Worm (Caenorhabditis elegans): ENCODE data around the gene F54D10.5.
A peak's percentile ranks its signal among the peaks of the same experiment; 100 is the strongest.

The F54D10.5 gene

ce11 chrII:3808104-3808503 is at the start of gene F54D10.5:
Gene F54D10.5 (minus strand): TSS chrII:3808177.
- TF ChIP-seq isw-1 (GFP tag; IDR thresholded peaks at IDR 0.05): peak; percentile 75
- no peak for TF ChIP-seq unc-30 (tag; optimal IDR thresholded peaks at IDR 0.05)
- TF ChIP-seq ztf-11 (tag; optimal IDR thresholded peaks at IDR 0.05): peak in 1 of 2 experiments; percentile 13
- TF ChIP-seq nhr-76 (tag; optimal IDR thresholded peaks at IDR 0.05): no peak
- no peak for TF ChIP-seq blmp-1 (tag; optimal IDR thresholded peaks at IDR 0.05)
- peak; percentile 93 for TF ChIP-seq rnt-1 (tag; optimal IDR thresholded peaks at IDR 0.05)
- TF ChIP-seq ces-1 (GFP tag; optimal IDR thresholded peaks at IDR 0.05): no peak
- TF ChIP-seq lin-13 (GFP tag; optimal IDR thresholded peaks at IDR 0.05): peak; percentile 55
- TF ChIP-seq pqm-1 (tag; optimal IDR thresholded peaks at IDR 0.05): no peak
- TF ChIP-seq efl-1 (optimal IDR thresholded peaks at IDR 0.05): peak; percentile 81 to 95
- peak; percentile 91 to 99 for TF ChIP-seq efl-1 (GFP tag; optimal IDR thresholded peaks at IDR 0.05 in 1 of 2)
- no peak for TF ChIP-seq zag-1 (tag; optimal IDR thresholded peaks at IDR 0.05)
- peak in 1 of 6 experiments; percentile 74 for TF ChIP-seq elt-3 (tag; optimal IDR thresholded peaks at IDR 0.05)
- peak; percentile 41; the same call in 1 of the 2 replicates for TF ChIP-seq mab-9 (GFP tag; IDR thresholded peaks at IDR 0.05)
- TF ChIP-seq swsn-7 (tag; optimal IDR thresholded peaks at IDR 0.05): peak; percentile 82
- TF ChIP-seq fos-1 (tag; optimal IDR thresholded peaks at IDR 0.05): peak; percentile 47
- TF ChIP-seq lin-39 (tag; optimal IDR thresholded peaks at IDR 0.05): peak; percentile 69
- no peak for TF ChIP-seq ama-1 (optimal IDR thresholded peaks at IDR 0.05)
- peak; percentile 54 for TF ChIP-seq C04F5.9 (tag; optimal IDR thresholded peaks at IDR 0.05)
- TF ChIP-seq alr-1 (tag; optimal IDR thresholded peaks at IDR 0.05; ENCODE audit: borderline replicate concordance): no peak
- peak; percentile 82 for TF ChIP-seq nhr-19 (GFP tag; conservative IDR thresholded peaks at IDR 0.05)
- no peak for TF ChIP-seq aly-2 (tag; optimal IDR thresholded peaks at IDR 0.05)
- TF ChIP-seq zip-4 (GFP tag; optimal IDR thresholded peaks at IDR 0.05): peak; percentile 13
- no peak for TF ChIP-seq hpl-2 (GFP tag; optimal IDR thresholded peaks at IDR 0.05)
- TF ChIP-seq jun-1 (tag; optimal IDR thresholded peaks at IDR 0.05): peak; percentile 37
- peak; percentile 82 for TF ChIP-seq snu-23 (GFP tag; optimal IDR thresholded peaks at IDR 0.05)
- TF ChIP-seq skn-1 (tag; optimal IDR thresholded peaks at IDR 0.05): peak; percentile 88
- no peak for TF ChIP-seq fkh-10 (GFP tag; optimal IDR thresholded peaks at IDR 0.05)
- TF ChIP-seq irx-1 (tag; optimal IDR thresholded peaks at IDR 0.05): no peak
- no peak for TF ChIP-seq pax-3 (tag; optimal IDR thresholded peaks at IDR 0.05)
- TF ChIP-seq efl-3 (GFP tag; optimal IDR thresholded peaks at IDR 0.05): no peak
- no peak for TF ChIP-seq sox-4 (tag; optimal IDR thresholded peaks at IDR 0.05)
- TF ChIP-seq hlh-17 (GFP tag; optimal IDR thresholded peaks at IDR 0.05; ENCODE audit: borderline replicate concordance): no peak
- TF ChIP-seq ztf-4 (tag; optimal IDR thresholded peaks at IDR 0.05): no peak
- peak; percentile 71 for TF ChIP-seq mep-1 (tag; optimal IDR thresholded peaks at IDR 0.05)
- no peak for TF ChIP-seq tlp-1 (tag; optimal IDR thresholded peaks at IDR 0.05)
- no peak for TF ChIP-seq nhr-28 (tag; optimal IDR thresholded peaks at IDR 0.05)
- TF ChIP-seq xbp-1 (tag; optimal IDR thresholded peaks at IDR 0.05): peak; percentile 81
- peak; percentile 63 for TF ChIP-seq lin-15B (tag; optimal IDR thresholded peaks at IDR 0.05)
- TF ChIP-seq mef-2 (tag; optimal IDR thresholded peaks at IDR 0.05): no peak
- peak; percentile 15 for TF ChIP-seq ceh-90 (tag; optimal IDR thresholded peaks at IDR 0.05)
- peak; percentile 55 for TF ChIP-seq ceh-8 (GFP tag; optimal IDR thresholded peaks at IDR 0.05)
- TF ChIP-seq egl-13 (tag; optimal IDR thresholded peaks at IDR 0.05): peak; percentile 28
- peak; percentile 78 to 88 (median 87) for TF ChIP-seq ceh-82 (tag; optimal IDR thresholded peaks at IDR 0.05)
- TF ChIP-seq nhr-237 (tag; optimal IDR thresholded peaks at IDR 0.05): peak; percentile 10
- TF ChIP-seq F16B12.6 (tag; optimal IDR thresholded peaks at IDR 0.05): peak; percentile 68
- TF ChIP-seq mdl-1 (tag; optimal IDR thresholded peaks at IDR 0.05): peak in 1 of 2 experiments; percentile 66
- peak; percentile 73 for TF ChIP-seq elt-2 (tag; optimal IDR thresholded peaks at IDR 0.05)
- TF ChIP-seq egl-27 (tag; optimal IDR thresholded peaks at IDR 0.05): no peak
- no peak for TF ChIP-seq fkh-4 (tag; optimal IDR thresholded peaks at IDR 0.05; ENCODE audit: borderline replicate concordance)
- TF ChIP-seq fkh-8 (tag; optimal IDR thresholded peaks at IDR 0.05): peak; percentile 47
- TF ChIP-seq lsy-2 (tag; optimal IDR thresholded peaks at IDR 0.05): peak; percentile 85 to 86
- TF ChIP-seq nhr-90 (tag; optimal IDR thresholded peaks at IDR 0.05; ENCODE audit: poor library complexity): peak; percentile 77
- peak; percentile 79 for TF ChIP-seq nhr-20 (tag; optimal IDR thresholded peaks at IDR 0.05)
